Worm (Caenorhabditis elegans): ENCODE data around the gene T28H10.1.

DNA sequence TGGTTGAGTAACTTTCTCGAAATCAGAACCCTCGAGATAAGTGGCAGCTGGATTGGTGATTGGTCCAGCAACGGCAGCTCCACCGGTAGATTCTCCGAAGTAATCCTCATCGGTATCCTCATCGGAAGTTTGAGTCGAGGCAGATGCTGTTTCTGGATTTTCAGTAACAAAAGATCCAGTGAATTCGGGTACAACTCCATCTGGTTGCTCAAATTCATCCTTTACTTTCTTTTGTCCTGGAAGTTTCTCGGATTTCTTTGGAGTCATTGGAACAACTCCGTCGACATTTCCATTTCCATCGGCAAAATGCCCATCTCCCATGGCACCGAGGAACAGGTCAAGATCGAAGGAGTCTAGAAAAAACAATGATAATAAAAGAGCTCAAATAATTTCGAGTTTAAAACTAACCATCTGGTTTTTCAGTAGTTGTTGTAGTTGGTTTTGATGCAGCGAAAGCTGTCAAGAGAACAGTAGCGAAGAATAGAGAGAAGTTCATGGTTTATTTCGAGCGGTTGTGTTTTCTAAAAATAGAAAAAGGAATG, 49.1 kb downstream of the T28H10.1 start, which contains the start of gene F45D3.4:
- TF ChIP-seq ets-5 (GFP tag; IDR thresholded peaks at IDR 0.05): no peak
- no peak for TF ChIP-seq zag-1 (tag; optimal IDR thresholded peaks at IDR 0.05)
- TF ChIP-seq nhr-12 (tag; optimal IDR thresholded peaks at IDR 0.05): no peak
- TF ChIP-seq lin-13 (GFP tag; optimal IDR thresholded peaks at IDR 0.05): no peak
- no peak for TF ChIP-seq isw-1 (GFP tag; IDR thresholded peaks at IDR 0.05)
- no peak for TF ChIP-seq nhr-28 (tag; optimal IDR thresholded peaks at IDR 0.05)
- no peak for TF ChIP-seq sup-37 (GFP tag; optimal IDR thresholded peaks at IDR 0.05)
- no peak for TF ChIP-seq C16A3.4 (tag; optimal IDR thresholded peaks at IDR 0.05)
- no peak for TF ChIP-seq ceh-88 (GFP tag; IDR thresholded peaks at IDR 0.05)
- TF ChIP-seq snpc-4 (tag; optimal IDR thresholded peaks at IDR 0.05): no peak
- TF ChIP-seq ztf-11 (tag; optimal IDR thresholded peaks at IDR 0.05): no peak
- no peak for TF ChIP-seq lin-15B (tag; optimal IDR thresholded peaks at IDR 0.05)

All from whole organism, L1 larva.